Worm (Caenorhabditis elegans): ENCODE results near the gene srz-83.
A peak's percentile ranks its signal among the peaks of the same experiment; 100 is the strongest.

DNA sequence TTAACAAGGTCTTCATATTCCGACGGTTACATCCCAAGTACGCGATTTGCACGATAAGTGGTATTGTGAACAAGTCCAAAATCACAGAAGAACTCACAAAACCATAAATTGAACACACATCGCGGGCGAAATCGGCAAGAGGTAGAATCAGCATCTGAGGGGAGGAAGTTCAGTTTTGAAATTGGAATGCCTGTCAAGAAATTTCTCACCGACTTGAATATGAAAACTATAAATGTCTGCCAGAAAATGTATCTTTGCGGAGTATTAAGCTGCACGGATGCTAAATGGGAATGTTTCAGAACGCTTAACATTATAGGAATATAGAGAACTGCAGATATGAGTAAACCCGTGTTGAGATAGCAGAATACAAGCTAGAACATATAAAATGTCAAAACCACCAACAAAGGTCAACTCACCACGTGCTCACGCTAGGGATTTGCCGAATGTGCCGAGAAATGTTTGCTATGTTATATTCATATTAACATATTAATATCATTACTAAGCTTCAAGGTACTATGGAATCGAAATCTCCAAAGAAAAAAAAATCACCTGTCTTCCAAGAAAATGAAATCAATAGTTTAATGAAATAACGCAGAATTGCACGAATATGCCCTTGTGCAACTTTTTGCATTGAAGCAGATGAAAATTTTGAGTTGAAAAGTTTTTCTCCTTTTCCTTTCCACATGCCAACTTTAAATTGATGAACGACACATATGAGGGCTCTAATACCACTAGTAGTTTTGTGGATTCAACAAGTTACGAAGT is 21.9 kb upstream of the srz-83 start, which contains the start of gene srz-82:
- TF ChIP-seq tab-1 (GFP tag; IDR thresholded peaks at IDR 0.05) = no peak
- no peak for TF ChIP-seq flt-1 (GFP tag; IDR thresholded peaks at IDR 0.05)
- no peak for TF ChIP-seq T22C8.4 (GFP tag; IDR thresholded peaks at IDR 0.05)
- no peak for TF ChIP-seq ztf-29 (GFP tag; IDR thresholded peaks at IDR 0.05)
- TF ChIP-seq ref-1 (GFP tag; conservative IDR thresholded peaks at IDR 0.05) = no peak
- TF ChIP-seq ztf-23 (GFP tag; IDR thresholded peaks at IDR 0.05) = 0 out of 2 replicates have a peak, but pooled peaks have one; percentile 24
- no peak for TF ChIP-seq med-1 (GFP tag; optimal IDR thresholded peaks at IDR 0.05; ENCODE audit: insufficient read depth)
- no peak for TF ChIP-seq cog-1 (tag; optimal IDR thresholded peaks at IDR 0.05)

Data from whole organism, midembryonic.